Worm (Caenorhabditis elegans) whole organism, early embryonic: ENCODE results near the gene wdr-83.

ENCODE experiments used
- B0310.2 ChIP-seq: sonication (generic microtip); optimal IDR thresholded peaks from 2 replicates; lab custom pipeline; 2016; ENCODE audit warnings: mild to moderate bottlenecking, missing genetic modification characterization, missing compliant biosample characterization
- ama-1 ChIP-seq: fragments of 150-350 bp; optimal IDR thresholded peaks from 2 replicates; lab custom pipeline; 2014
- pes-1 ChIP-seq: fragments of 200-800 bp; sonication (Bioruptor generic); IDR thresholded peaks from 2 replicates; pipeline ENCODE4 v1.3.6; 2022; ENCODE audit warnings: missing genetic modification reagents, missing genetic modification characterization, missing compliant biosample characterization
- sea-1 ChIP-seq: fragments of 200-800 bp; sonication (Bioruptor generic); conservative IDR thresholded peaks from 2 replicates; pipeline ENCODE4 v1.3.6; 2022; ENCODE audit warnings: missing genetic modification characterization, missing compliant biosample characterization

- TF ChIP-seq ama-1 (lab: Kevin White, UChicago), result no peak
- no peak for TF ChIP-seq pes-1 (GFP tag; lab: Robert Waterston, UW)
- TF ChIP-seq B0310.2 (tag; lab: Kevin White, UChicago), result no peak
- TF ChIP-seq sea-1, result no peak
Observed at ce11 chrII:5018578-5018977, 12.9 kb downstream of the wdr-83 start.
